Worm (Caenorhabditis elegans) whole organism, late embryonic: ENCODE results near the gene C34D1.4.

Experiments
- F13H6.1 ChIP-seq: sonication (generic microtip); optimal IDR thresholded peaks from 2 replicates; lab custom pipeline; 2016; ENCODE audit warnings: missing genetic modification characterization, missing compliant biosample characterization
- K02D7.2 ChIP-seq: sonication (generic microtip); optimal IDR thresholded peaks from 2 replicates; lab custom pipeline; 2017; ENCODE audit warnings: mild to moderate bottlenecking, missing genetic modification characterization, missing compliant biosample characterization
- T23F11.4 ChIP-seq: fragments of 200-800 bp; sonication (Bioruptor generic); optimal IDR thresholded peaks from 2 replicates; lab custom pipeline; 2018; ENCODE audit warnings: mild to moderate bottlenecking, missing genetic modification characterization, missing compliant biosample characterization
- ceh-19 ChIP-seq: fragments of 200-800 bp; sonication (Bioruptor generic); optimal IDR thresholded peaks from 2 replicates; lab custom pipeline; 2018; ENCODE audit warnings: mild to moderate bottlenecking, missing genetic modification characterization, missing compliant biosample characterization
- ceh-2 ChIP-seq: sonication (generic microtip); optimal IDR thresholded peaks from 2 replicates; lab custom pipeline; 2016; ENCODE audit warnings: missing genotype, missing genetic modification characterization, missing compliant biosample characterization
- ceh-24 ChIP-seq: sonication (generic microtip); optimal IDR thresholded peaks from 2 replicates; lab custom pipeline; 2016; ENCODE audit warnings: mild to moderate bottlenecking, missing genetic modification characterization, missing compliant biosample characterization
- ceh-31 ChIP-seq: sonication (generic microtip); optimal IDR thresholded peaks from 2 replicates; lab custom pipeline; 2016; ENCODE audit warnings: missing genetic modification characterization, missing compliant biosample characterization
- ceh-34 ChIP-seq: sonication (generic microtip); optimal IDR thresholded peaks from 2 replicates; lab custom pipeline; 2016; ENCODE audit warnings: mild to moderate bottlenecking, missing genetic modification characterization, missing compliant biosample characterization
- ceh-45 ChIP-seq: fragments of 200-800 bp; sonication (Bioruptor generic); IDR thresholded peaks from 2 replicates; pipeline ENCODE4 v1.3.6; 2022; ENCODE audit warnings: missing genetic modification reagents, missing genetic modification characterization, missing compliant biosample characterization
- ceh-6 ChIP-seq: fragments of 200-800 bp; sonication (Bioruptor generic); optimal IDR thresholded peaks from 2 replicates; lab custom pipeline; 2018; ENCODE audit warnings: mild to moderate bottlenecking, missing genetic modification characterization, missing compliant biosample characterization
- elt-2 ChIP-seq: sonication (generic microtip); optimal IDR thresholded peaks from 2 replicates; lab custom pipeline; 2016; ENCODE audit warnings: missing genetic modification reagents, missing genetic modification characterization, missing compliant biosample characterization
- eyg-1 ChIP-seq: sonication (generic microtip); optimal IDR thresholded peaks from 2 replicates; lab custom pipeline; 2016; ENCODE audit warnings: missing genotype, missing genetic modification characterization, missing compliant biosample characterization
- fkh-6 ChIP-seq: sonication (generic microtip); optimal IDR thresholded peaks from 2 replicates; lab custom pipeline; 2016; ENCODE audit warnings: missing genetic modification characterization, missing compliant biosample characterization
- hlh-13 ChIP-seq: fragments of 200-800 bp; sonication (Bioruptor generic); optimal IDR thresholded peaks from 2 replicates; lab custom pipeline; 2018; ENCODE audit warnings: mild to moderate bottlenecking, missing genetic modification characterization, missing compliant biosample characterization
- hlh-15 ChIP-seq: sonication (generic microtip); optimal IDR thresholded peaks from 2 replicates; lab custom pipeline; 2016; ENCODE audit warnings: missing genetic modification characterization, missing compliant biosample characterization
- hlh-6 ChIP-seq: sonication (generic microtip); optimal IDR thresholded peaks from 2 replicates; lab custom pipeline; 2016; ENCODE audit warnings: missing genotype, missing genetic modification characterization, missing compliant biosample characterization
- lim-6 ChIP-seq: sonication (generic microtip); optimal IDR thresholded peaks from 2 replicates; lab custom pipeline; 2016; ENCODE audit warnings: missing genetic modification characterization, missing compliant biosample characterization
- madf-2 ChIP-seq: sonication (generic microtip); optimal IDR thresholded peaks from 2 replicates; lab custom pipeline; 2017; ENCODE audit warnings: missing genetic modification characterization, missing compliant biosample characterization
- nfya-1 ChIP-seq: sonication (generic microtip); optimal IDR thresholded peaks from 2 replicates; lab custom pipeline; 2017; ENCODE audit warnings: missing genetic modification characterization, mild to moderate bottlenecking, missing compliant biosample characterization, antibody characterized with exemption, moderate library complexity
- nhr-11 ChIP-seq: fragments of 150-350 bp; optimal IDR thresholded peaks from 2 replicates; lab custom pipeline; 2014; ENCODE audit warnings: missing biosample characterization, missing genetic modification characterization
- nhr-232 ChIP-seq: sonication (generic microtip); optimal IDR thresholded peaks from 2 replicates; lab custom pipeline; 2016; ENCODE audit warnings: missing genetic modification characterization, missing compliant biosample characterization
- npax-4 ChIP-seq: sonication (generic microtip); optimal IDR thresholded peaks from 2 replicates; lab custom pipeline; 2016; ENCODE audit warnings: missing genetic modification characterization, missing compliant biosample characterization
- pag-3 ChIP-seq: sonication (generic microtip); optimal IDR thresholded peaks from 2 replicates; lab custom pipeline; 2016; ENCODE audit warnings: missing compliant biosample characterization, missing genetic modification characterization, borderline replicate concordance
- pat-9 ChIP-seq: fragments of 200-800 bp; sonication (Bioruptor generic); optimal IDR thresholded peaks from 2 replicates; lab custom pipeline; 2018; ENCODE audit warnings: mild to moderate bottlenecking, missing genetic modification characterization, moderate library complexity, missing compliant biosample characterization
- pha-2 ChIP-seq: sonication (generic microtip); optimal IDR thresholded peaks from 2 replicates; lab custom pipeline; 2017; ENCODE audit warnings: mild to moderate bottlenecking, missing genetic modification characterization, missing compliant biosample characterization
- pha-4 ChIP-seq: fragments of 150-350 bp; optimal IDR thresholded peaks from 2 replicates; lab custom pipeline; 2018; ENCODE audit warnings: missing biosample characterization, missing genetic modification reagents, missing genetic modification characterization
- pqm-1 ChIP-seq: sonication (generic microtip); optimal IDR thresholded peaks from 2 replicates; lab custom pipeline; 2016; ENCODE audit warnings: missing genetic modification characterization, missing compliant biosample characterization
- pros-1 ChIP-seq: fragments of 150-350 bp; optimal IDR thresholded peaks from 2 replicates; lab custom pipeline; 2014; ENCODE audit warnings: missing biosample characterization, missing genetic modification reagents, missing genetic modification characterization
- ref-2 ChIP-seq: sonication (generic microtip); optimal IDR thresholded peaks from 2 replicates; lab custom pipeline; 2016; ENCODE audit warnings: missing genetic modification characterization, missing compliant biosample characterization
- rnt-1 ChIP-seq: sonication (generic microtip); optimal IDR thresholded peaks from 2 replicates; lab custom pipeline; 2016; ENCODE audit warnings: missing genetic modification characterization, missing compliant biosample characterization
- sox-4 ChIP-seq: sonication (generic microtip); optimal IDR thresholded peaks from 2 replicates; lab custom pipeline; 2017; ENCODE audit warnings: mild to moderate bottlenecking, missing genetic modification characterization, inconsistent platforms, missing compliant biosample characterization
- syd-9 ChIP-seq: sonication (generic microtip); optimal IDR thresholded peaks from 2 replicates; lab custom pipeline; 2016; ENCODE audit warnings: mild to moderate bottlenecking, missing genetic modification characterization, moderate library complexity, missing compliant biosample characterization
- tbx-2 ChIP-seq: sonication (generic microtip); optimal IDR thresholded peaks from 2 replicates; lab custom pipeline; 2016; ENCODE audit warnings: missing genetic modification characterization, missing compliant biosample characterization
- tbx-7 ChIP-seq: sonication (generic microtip); optimal IDR thresholded peaks from 2 replicates; lab custom pipeline; 2016; ENCODE audit warnings: missing genotype, missing genetic modification characterization, missing compliant biosample characterization
- ttx-3 ChIP-seq: sonication (generic microtip); optimal IDR thresholded peaks from 2 replicates; lab custom pipeline; 2016; ENCODE audit warnings: missing genetic modification reagents, missing genetic modification characterization, missing compliant biosample characterization
- unc-55 ChIP-seq: sonication (generic microtip); optimal IDR thresholded peaks from 2 replicates; lab custom pipeline; 2017; ENCODE audit warnings: missing biosample characterization, missing genetic modification reagents, missing genetic modification characterization
- unc-86 ChIP-seq: sonication (generic microtip); optimal IDR thresholded peaks from 2 replicates; lab custom pipeline; 2016; ENCODE audit warnings: missing genetic modification characterization, missing compliant biosample characterization
- zip-5 ChIP-seq: sonication (generic microtip); optimal IDR thresholded peaks from 2 replicates; lab custom pipeline; 2016; ENCODE audit warnings: missing genetic modification characterization, missing compliant biosample characterization
- ztf-16 ChIP-seq: sonication (generic microtip); optimal IDR thresholded peaks from 2 replicates; lab custom pipeline; 2017; ENCODE audit warnings: missing genetic modification characterization, missing compliant biosample characterization

Gene C34D1.4

ce11 chrV:13299398-13299797 lies 40.3 kb upstream of the C34D1.4 start:
- TF ChIP-seq pha-2 (tag; lab: Kevin White, UChicago) (no peak), fkh-6 (tag; lab: Kevin White, UChicago) (no peak), npax-4 (tag; lab: Kevin White, UChicago) (no peak), elt-2 (tag; lab: Kevin White, UChicago) (no peak), sox-4 (tag; lab: Kevin White, UChicago) (no peak), pat-9 (no peak), unc-55 (no peak), ceh-2 (no peak), ref-2 (tag; lab: Kevin White, UChicago) (no peak), pha-4 (tag; lab: Kevin White, UChicago) (no peak), ceh-19 (GFP tag; lab: Kevin White, UChicago) (no peak), ceh-31 (tag; lab: Kevin White, UChicago) (no peak), pag-3 (tag; lab: Kevin White, UChicago) (no peak), hlh-13 (GFP tag; lab: Kevin White, UChicago) (no peak), rnt-1 (no peak), ceh-34 (tag; lab: Kevin White, UChicago) (no peak), tbx-7 (tag; lab: Kevin White, UChicago) (no peak)

DNA sequence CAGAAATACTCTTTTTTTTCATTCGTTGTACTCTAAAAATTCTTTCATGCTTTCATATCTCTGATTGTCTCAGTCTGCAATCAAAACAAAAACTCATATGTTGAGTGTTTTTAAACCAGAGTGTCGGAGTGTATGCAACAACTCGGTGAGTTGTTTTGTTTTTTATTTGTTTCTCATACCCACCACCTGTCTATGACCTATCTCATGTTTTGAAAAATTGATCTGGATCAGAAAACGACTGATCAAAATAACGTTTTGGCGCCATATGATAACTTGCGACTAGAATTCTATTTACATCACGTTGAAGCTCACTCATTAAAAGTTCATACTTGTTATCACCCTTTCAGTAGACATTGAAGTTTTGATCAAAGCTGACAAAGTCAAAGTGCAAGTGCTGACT lies 39.6 kb upstream of the C34D1.4 start:
- TF ChIP-seq syd-9 (tag; lab: Kevin White, UChicago) (no peak), ztf-16 (no peak), nhr-232 (tag; lab: Kevin White, UChicago) (no peak), nfya-1 (tag; lab: Kevin White, UChicago) (no peak), lim-6 (tag; lab: Kevin White, UChicago) (no peak), ceh-24 (no peak), ttx-3 (no peak), F13H6.1 (tag; lab: Kevin White, UChicago) (no peak), hlh-6 (tag; lab: Kevin White, UChicago) (no peak), T23F11.4 (GFP tag; lab: Kevin White, UChicago) (no peak), tbx-2 (tag; lab: Kevin White, UChicago) (no peak), pqm-1 (tag; lab: Kevin White, UChicago) (no peak), hlh-13 (GFP tag; lab: Kevin White, UChicago) (no peak), nhr-11 (tag; lab: Kevin White, UChicago) (no peak), ceh-45 (GFP tag; lab: Robert Waterston, UW) (no peak), madf-2 (no peak), unc-55 (no peak)

DNA sequence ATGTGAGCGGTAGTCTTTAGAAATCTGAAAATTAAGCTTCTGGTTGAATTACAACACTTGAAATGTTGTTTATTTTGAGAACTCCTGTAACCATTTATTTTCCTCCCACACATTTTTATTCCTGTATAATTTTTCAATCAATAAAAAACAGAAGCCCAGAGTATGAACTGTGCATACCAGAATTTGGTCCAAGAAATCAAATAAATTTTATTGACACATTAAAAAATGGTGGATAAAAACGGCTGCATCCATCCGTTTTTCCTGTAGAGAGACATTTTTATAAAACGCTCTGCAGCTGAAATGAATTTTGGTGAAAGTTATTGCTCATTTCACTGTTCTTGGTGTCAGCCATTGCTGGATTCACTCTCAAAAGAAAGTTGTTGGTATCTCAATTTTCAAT lies 38.1 kb upstream of the C34D1.4 start, which contains the start of gene C26E1.1:
Gene C26E1.1, plus strand, starts transcription at position 301 of the 400 bp plus-strand sequence.
- no peak for TF ChIP-seq rnt-1
- TF ChIP-seq tbx-7 (tag; lab: Kevin White, UChicago): no peak
- TF ChIP-seq K02D7.2 (tag; lab: Kevin White, UChicago): no peak
- no peak for TF ChIP-seq ztf-16
- TF ChIP-seq hlh-15 (tag; lab: Kevin White, UChicago): no peak
- no peak for TF ChIP-seq pros-1 (tag; lab: Kevin White, UChicago)
- no peak for TF ChIP-seq zip-5 (tag; lab: Kevin White, UChicago)
- no peak for TF ChIP-seq unc-86
- TF ChIP-seq eyg-1 (tag; lab: Kevin White, UChicago): no peak
- no peak for TF ChIP-seq sox-4 (tag; lab: Kevin White, UChicago)
- TF ChIP-seq pha-2 (tag; lab: Kevin White, UChicago): no peak

ce11 chrV:13295859-13296258 lies 36.7 kb upstream of the C34D1.4 start, which contains the start of gene uig-1:
Gene uig-1 (minus strand): TSS chrV:13295978.
- TF ChIP-seq ceh-6 (GFP tag; lab: Kevin White, UChicago) (no peak), pros-1 (tag; lab: Kevin White, UChicago) (no peak)
